Worm (Caenorhabditis elegans): Measurements from ENCODE around the gene Y53F4B.36.

ce11 chrII:15226805-15227204, 51.1 kb downstream of the Y53F4B.36 start:
- TF ChIP-seq nhr-77 (tag; optimal IDR thresholded peaks at IDR 0.05) (no peak), nhr-237 (tag; optimal IDR thresholded peaks at IDR 0.05) (no peak)
